Worm (Caenorhabditis elegans): ENCODE data around the gene drp-1.

Gene drp-1

ce11 chrIV:5561059-5561458 is 22.8 kb downstream of the drp-1 start:
- no peak for TF ChIP-seq unc-42 (tag; optimal IDR thresholded peaks at IDR 0.05)
- TF ChIP-seq pha-2 (tag; optimal IDR thresholded peaks at IDR 0.05) = no peak
- peak; percentile 3 for TF ChIP-seq pros-1 (tag; optimal IDR thresholded peaks at IDR 0.05)

ce11 chrIV:5561497-5562155 is 23.3 kb downstream of the drp-1 start:
- TF ChIP-seq ama-1 (optimal IDR thresholded peaks at IDR 0.05) (peak; percentile 59), rnt-1 (tag; optimal IDR thresholded peaks at IDR 0.05) (no peak), ceh-31 (tag; optimal IDR thresholded peaks at IDR 0.05) (peak; percentile 36), nfya-1 (tag; optimal IDR thresholded peaks at IDR 0.05) (peak; percentile 39), pha-2 (tag; optimal IDR thresholded peaks at IDR 0.05) (no peak), ref-2 (tag; optimal IDR thresholded peaks at IDR 0.05) (peak; percentile 63), sox-2 (GFP tag; IDR thresholded peaks at IDR 0.05) (peak; percentile 52; the same call in 1 of the 2 replicates), hlh-8 (tag; optimal IDR thresholded peaks at IDR 0.05) (no peak)

DNA sequence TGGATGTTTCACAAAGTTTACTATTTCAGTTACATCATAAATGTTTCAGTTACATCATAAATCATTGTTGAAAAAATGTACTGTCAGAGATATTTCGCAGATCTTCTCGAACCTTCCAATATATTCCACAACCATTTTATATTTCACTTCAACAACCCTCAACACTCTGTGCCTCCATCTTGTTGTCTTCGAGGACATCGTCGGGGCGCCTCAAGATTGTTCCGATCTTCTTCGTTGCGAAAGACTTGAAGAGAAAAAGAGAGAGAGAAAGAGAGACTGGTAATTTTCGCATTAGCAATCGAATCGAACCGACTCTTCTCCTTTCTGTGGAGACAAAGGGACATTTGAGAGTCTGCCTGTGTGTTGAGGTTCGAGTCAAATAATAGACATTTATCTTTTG is 25.0 kb downstream of the drp-1 start:
- no peak for TF ChIP-seq unc-55 (GFP tag; optimal IDR thresholded peaks at IDR 0.05)
- no peak for TF ChIP-seq unc-3 (GFP tag; conservative IDR thresholded peaks at IDR 0.05)
- TF ChIP-seq unc-3 (tag; optimal IDR thresholded peaks at IDR 0.05) = no peak
- TF ChIP-seq ceh-45 (GFP tag; IDR thresholded peaks at IDR 0.05) = no peak
- no peak for TF ChIP-seq ahr-1 (tag; optimal IDR thresholded peaks at IDR 0.05)
- TF ChIP-seq eyg-1 (tag; optimal IDR thresholded peaks at IDR 0.05) = no peak
- no peak for TF ChIP-seq Y22D7AL.16 (tag; optimal IDR thresholded peaks at IDR 0.05)
- TF ChIP-seq ref-2 (tag; optimal IDR thresholded peaks at IDR 0.05) = no peak
- TF ChIP-seq zip-5 (tag; optimal IDR thresholded peaks at IDR 0.05) = no peak
- TF ChIP-seq dve-1 (tag; optimal IDR thresholded peaks at IDR 0.05) = no peak
- TF ChIP-seq C38D4.7 (GFP tag; optimal IDR thresholded peaks at IDR 0.05) = no peak
- no peak for TF ChIP-seq syd-9 (tag; optimal IDR thresholded peaks at IDR 0.05)
- TF ChIP-seq dmd-4 (tag; optimal IDR thresholded peaks at IDR 0.05; ENCODE audit: borderline replicate concordance) = no peak
- no peak for TF ChIP-seq ztf-16 (tag; optimal IDR thresholded peaks at IDR 0.05)
- no peak for TF ChIP-seq odd-2 (tag; optimal IDR thresholded peaks at IDR 0.05)

DNA sequence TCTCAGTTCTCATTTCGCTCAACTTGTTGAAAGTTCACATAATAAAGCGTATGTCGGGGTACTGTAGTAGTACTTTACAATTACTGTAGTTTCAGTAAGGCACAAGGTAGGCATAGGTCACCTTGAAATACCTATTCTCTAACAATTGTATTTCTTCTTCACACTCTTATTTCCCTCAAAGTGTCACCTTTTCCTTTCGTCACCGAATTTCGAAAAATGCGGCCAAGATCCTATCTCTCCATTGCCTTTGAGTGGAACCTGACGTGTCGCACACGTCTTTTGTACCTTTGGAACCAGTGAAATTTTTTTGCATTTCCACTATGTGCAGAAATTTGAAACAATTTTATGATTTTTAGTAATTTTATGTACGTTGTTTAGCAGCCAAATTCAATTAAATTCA is 26.0 kb downstream of the drp-1 start:
- TF ChIP-seq C08G9.2 (tag; optimal IDR thresholded peaks at IDR 0.05) (no peak), ceh-24 (tag; optimal IDR thresholded peaks at IDR 0.05) (no peak), ceh-31 (tag; optimal IDR thresholded peaks at IDR 0.05) (no peak), nfya-1 (tag; optimal IDR thresholded peaks at IDR 0.05) (no peak), hlh-13 (GFP tag; optimal IDR thresholded peaks at IDR 0.05) (no peak), hlh-30 (tag; optimal IDR thresholded peaks at IDR 0.05; ENCODE audit: insufficient read depth) (no peak), hlh-15 (tag; optimal IDR thresholded peaks at IDR 0.05) (no peak), lin-11 (tag; optimal IDR thresholded peaks at IDR 0.05) (no peak), ztf-16 (tag; optimal IDR thresholded peaks at IDR 0.05) (no peak), npax-4 (tag; optimal IDR thresholded peaks at IDR 0.05) (no peak), pat-9 (tag; optimal IDR thresholded peaks at IDR 0.05) (no peak), ahr-1 (tag; optimal IDR thresholded peaks at IDR 0.05) (no peak), dmd-4 (tag; optimal IDR thresholded peaks at IDR 0.05; ENCODE audit: borderline replicate concordance) (no peak), hlh-8 (tag; optimal IDR thresholded peaks at IDR 0.05) (no peak), ttx-3 (tag; optimal IDR thresholded peaks at IDR 0.05) (no peak), dve-1 (tag; optimal IDR thresholded peaks at IDR 0.05) (no peak), unc-86 (tag; optimal IDR thresholded peaks at IDR 0.05) (no peak), ets-4 (tag; optimal IDR thresholded peaks at IDR 0.05) (no peak)

DNA sequence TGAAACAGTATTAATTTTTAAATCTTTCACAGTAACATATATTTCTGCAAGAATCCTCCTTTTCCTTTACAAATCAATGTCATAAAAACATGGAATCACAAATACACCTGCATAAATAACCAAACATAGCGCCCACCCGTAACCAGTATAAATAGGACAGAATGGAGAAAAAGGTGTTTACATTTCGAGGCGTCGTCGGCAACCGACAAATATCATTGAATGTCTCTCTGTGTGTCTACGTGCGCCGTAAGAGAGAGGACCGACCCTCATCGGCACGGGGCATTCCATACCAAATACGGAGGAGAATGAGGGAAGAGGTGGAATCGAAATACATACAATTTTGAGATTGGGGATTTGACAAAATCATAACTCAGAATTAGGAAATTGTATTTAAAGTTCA is 26.8 kb downstream of the drp-1 start:
- TF ChIP-seq ceh-9 (tag; optimal IDR thresholded peaks at IDR 0.05) (no peak), pha-4 (tag; optimal IDR thresholded peaks at IDR 0.05) (no peak), ttx-3 (tag; optimal IDR thresholded peaks at IDR 0.05) (no peak), sox-4 (tag; optimal IDR thresholded peaks at IDR 0.05) (no peak), madf-2 (tag; optimal IDR thresholded peaks at IDR 0.05) (no peak), lin-11 (tag; optimal IDR thresholded peaks at IDR 0.05) (no peak), tbx-2 (tag; optimal IDR thresholded peaks at IDR 0.05) (no peak), pha-2 (tag; optimal IDR thresholded peaks at IDR 0.05) (no peak), T23F11.4 (GFP tag; optimal IDR thresholded peaks at IDR 0.05) (no peak), hlh-6 (tag; optimal IDR thresholded peaks at IDR 0.05) (no peak), mec-3 (tag; optimal IDR thresholded peaks at IDR 0.05; ENCODE audit: borderline replicate concordance) (no peak), elt-4 (tag; optimal IDR thresholded peaks at IDR 0.05) (no peak), sdc-2 (tag; optimal IDR thresholded peaks at IDR 0.05) (no peak), ceh-34 (tag; optimal IDR thresholded peaks at IDR 0.05) (no peak), hlh-15 (tag; optimal IDR thresholded peaks at IDR 0.05) (no peak)

Data from whole organism, late embryonic.